Fruit fly (Drosophila melanogaster) whole organism, wandering third instar larva: ENCODE measurements around the gene CG34345.

Source experiments
- Mio ChIP-seq: sonication (Bioruptor generic); optimal IDR thresholded peaks from 2 replicates; lab custom pipeline; 2016; ENCODE audit warnings: missing biosample characterization, missing genetic modification characterization
- OdsH ChIP-seq: fragments of 200-800 bp; sonication (Bioruptor generic); optimal IDR thresholded peaks from 2 replicates; lab custom pipeline; 2016; ENCODE audit warnings: missing biosample characterization, mild to moderate bottlenecking, missing genetic modification characterization
- br ChIP-seq: fragments of 200-800 bp; sonication (Bioruptor generic); optimal IDR thresholded peaks from 2 replicates; lab custom pipeline; 2016; ENCODE audit warnings: missing biosample characterization, missing genetic modification characterization
- h ChIP-seq: fragments of 200-800 bp; sonication (Bioruptor generic); optimal IDR thresholded peaks from 3 replicates; lab custom pipeline; 2016; ENCODE audit warnings: missing biosample characterization, mild to moderate bottlenecking, missing genetic modification characterization
- lola ChIP-seq: fragments of >200 bp; optimal IDR thresholded peaks from 2 replicates; lab custom pipeline; 2017; ENCODE audit warnings: missing biosample characterization, missing genetic modification characterization
- pan ChIP-seq: fragments of >200 bp; optimal IDR thresholded peaks from 2 replicates; lab custom pipeline; 2017
- psq ChIP-seq: fragments of 200-800 bp; sonication (Bioruptor generic); optimal IDR thresholded peaks from 3 replicates; lab custom pipeline; 2017; ENCODE audit warnings: missing biosample characterization, mild to moderate bottlenecking, missing genetic modification characterization, moderate library complexity
- usp ChIP-seq: fragments of >200 bp; optimal IDR thresholded peaks from 2 replicates; lab custom pipeline; 2017; ENCODE audit warnings: missing biosample characterization, missing genetic modification characterization

DNA sequence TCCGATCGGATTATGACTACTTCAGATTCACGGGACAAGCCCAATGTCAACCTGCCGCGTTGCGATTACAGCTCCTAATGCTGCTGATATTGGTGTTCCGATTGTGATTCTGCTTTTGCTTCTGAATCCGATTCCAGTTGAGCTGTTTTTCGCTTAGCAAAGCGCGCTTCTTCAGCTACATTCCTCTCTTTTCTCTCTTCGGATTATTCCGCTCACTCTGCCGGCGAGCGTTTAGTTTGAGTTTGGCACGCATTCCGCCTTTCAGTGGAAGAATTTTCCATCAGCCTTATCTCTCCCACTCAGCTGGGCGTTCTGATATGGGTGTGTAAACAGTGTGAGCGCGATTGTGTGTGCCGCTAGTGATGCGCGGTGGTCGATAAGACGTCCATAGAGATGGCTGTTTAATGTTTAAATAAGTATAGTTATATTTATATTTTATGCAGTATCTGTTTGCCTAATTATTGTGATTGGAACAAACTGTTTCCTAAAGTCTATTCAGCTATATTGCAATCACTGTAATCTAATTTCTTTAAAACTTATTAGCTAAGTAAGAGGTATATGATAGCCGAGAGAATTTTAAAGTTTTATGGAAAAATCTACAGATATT is 44.9 kb downstream of the CG34345 start, which contains the start of gene Galt:
- no peak for TF ChIP-seq usp
- no peak for TF ChIP-seq lola (GFP tag; lab: Kevin White, UChicago)
- no peak for TF ChIP-seq Mio
- peak; percentile 64 for TF ChIP-seq h
- peak; percentile 52 for TF ChIP-seq OdsH (GFP tag; lab: Kevin White, UChicago)
- TF ChIP-seq psq: peak; percentile 36
- peak; percentile 18 for TF ChIP-seq br (GFP tag; lab: Kevin White, UChicago)
- no peak for TF ChIP-seq pan (lab: Kevin White, UChicago)
